ENCODE assay signal across 7 worm cellular contexts in genomic region chrX:2316205-2316604, ce11.
TF ChIP-seq lines count a peak whose summit lies in the region.

No protein-coding gene starts in this region.

TF ChIP-seq in whole organism, L1 larva, 84 proteins besides CTCF, POLR2A, EP300 and RAD21 (continues in another document):
- TF ChIP-seq nhr-47 (tag; optimal IDR thresholded peaks at IDR 0.05; lab: Kevin White, UChicago), result peak; percentile 42
- no peak for TF ChIP-seq fos-1 (tag; optimal IDR thresholded peaks at IDR 0.05; lab: Kevin White, UChicago)
- peak; percentile 25 for TF ChIP-seq lir-3 (tag; optimal IDR thresholded peaks at IDR 0.05; lab: Kevin White, UChicago; ENCODE audit: poor library complexity)
- no peak for TF ChIP-seq hlh-4 (tag; optimal IDR thresholded peaks at IDR 0.05; lab: Kevin White, UChicago)
- TF ChIP-seq elt-2 (tag; optimal IDR thresholded peaks at IDR 0.05; lab: Kevin White, UChicago), result peak; percentile 24
- no peak for TF ChIP-seq irx-1 (tag; optimal IDR thresholded peaks at IDR 0.05; lab: Kevin White, UChicago)
- TF ChIP-seq lin-35 (GFP tag; optimal IDR thresholded peaks at IDR 0.05; lab: Kevin White, UChicago), result peak in 1 of 2 experiments; percentile 50
- peak; percentile 11 for TF ChIP-seq xbp-1 (tag; optimal IDR thresholded peaks at IDR 0.05; lab: Kevin White, UChicago)
- TF ChIP-seq blmp-1 (tag; optimal IDR thresholded peaks at IDR 0.05; lab: Kevin White, UChicago), result peak; percentile 42
- TF ChIP-seq nhr-90 (tag; optimal IDR thresholded peaks at IDR 0.05; lab: Kevin White, UChicago; ENCODE audit: poor library complexity), result peak; percentile 48
- TF ChIP-seq C16A3.4 (tag; optimal IDR thresholded peaks at IDR 0.05; lab: Kevin White, UChicago), result peak; percentile 36
- TF ChIP-seq snpc-4 (tag; optimal IDR thresholded peaks at IDR 0.05; lab: Kevin White, UChicago), result no peak

TF ChIP-seq in whole organism, L2 larva, 48 proteins besides CTCF, POLR2A, EP300 and RAD21 (continues in another document):
- no peak for TF ChIP-seq unc-62 (GFP tag; optimal IDR thresholded peaks at IDR 0.05; lab: Kevin White, UChicago)
- TF ChIP-seq alr-1 (tag; optimal IDR thresholded peaks at IDR 0.05; lab: Kevin White, UChicago), result no peak
- TF ChIP-seq nhr-25 (tag; optimal IDR thresholded peaks at IDR 0.05; lab: Kevin White, UChicago), result no peak
- TF ChIP-seq F13H6.1 (tag; optimal IDR thresholded peaks at IDR 0.05; lab: Kevin White, UChicago), result peak; percentile 2
- no peak for TF ChIP-seq lin-13 (GFP tag; optimal IDR thresholded peaks at IDR 0.05; lab: Kevin White, UChicago)
- TF ChIP-seq sma-9 (GFP tag; optimal IDR thresholded peaks at IDR 0.05; lab: Kevin White, UChicago), result peak; percentile 66
- no peak for TF ChIP-seq sma-9 (tag; optimal IDR thresholded peaks at IDR 0.05; lab: Kevin White, UChicago)
- no peak for TF ChIP-seq nhr-23 (tag; optimal IDR thresholded peaks at IDR 0.05; lab: Kevin White, UChicago)
- TF ChIP-seq fos-1 (tag; optimal IDR thresholded peaks at IDR 0.05; lab: Kevin White, UChicago), result no peak
- peak; percentile 12 for TF ChIP-seq gmeb-1 (tag; optimal IDR thresholded peaks at IDR 0.05; lab: Kevin White, UChicago)
- TF ChIP-seq nhr-12 (tag; optimal IDR thresholded peaks at IDR 0.05; lab: Kevin White, UChicago), result no peak
- no peak for TF ChIP-seq mdl-1 (tag; optimal IDR thresholded peaks at IDR 0.05; lab: Kevin White, UChicago)
- no peak for TF ChIP-seq mab-5 (tag; optimal IDR thresholded peaks at IDR 0.05; lab: Kevin White, UChicago)
- TF ChIP-seq ama-1 (optimal IDR thresholded peaks at IDR 0.05; lab: Kevin White, UChicago), result no peak

TF ChIP-seq in whole organism, L3 larva, 47 proteins besides CTCF, POLR2A, EP300 and RAD21:
- TF ChIP-seq mdl-1 (tag; optimal IDR thresholded peaks at IDR 0.05; lab: Kevin White, UChicago) (peak; percentile 35), aly-2 (tag; optimal IDR thresholded peaks at IDR 0.05; lab: Kevin White, UChicago) (no peak), pha-4 (tag; optimal IDR thresholded peaks at IDR 0.05; lab: Kevin White, UChicago) (peak; percentile 92)

TF ChIP-seq in whole organism, L4 larva, 104 proteins besides CTCF, POLR2A, EP300 and RAD21 (continues in another document):
- TF ChIP-seq unc-39 (tag; optimal IDR thresholded peaks at IDR 0.05; lab: Kevin White, UChicago), result no peak
- no peak for TF ChIP-seq F37D6.2 (tag; optimal IDR thresholded peaks at IDR 0.05; lab: Kevin White, UChicago)
- TF ChIP-seq lin-1 (GFP tag; IDR thresholded peaks at IDR 0.05; lab: Robert Waterston, UW), result no peak
- no peak for TF ChIP-seq tra-1 (GFP tag; IDR thresholded peaks at IDR 0.05; lab: Robert Waterston, UW)
- no peak for TF ChIP-seq madf-9 (GFP tag; conservative IDR thresholded peaks at IDR 0.05; lab: Robert Waterston, UW)
- no peak for TF ChIP-seq nhr-77 (tag; optimal IDR thresholded peaks at IDR 0.05; lab: Kevin White, UChicago)
- TF ChIP-seq mes-2 (tag; optimal IDR thresholded peaks at IDR 0.05; lab: Kevin White, UChicago; ENCODE audit: poor library complexity, severe bottlenecking), result no peak
- no peak for TF ChIP-seq duxl-1 (tag; optimal IDR thresholded peaks at IDR 0.05; lab: Kevin White, UChicago; ENCODE audit: poor library complexity)
- TF ChIP-seq gei-8 (GFP tag; optimal IDR thresholded peaks at IDR 0.05; lab: Kevin White, UChicago), result no peak
- TF ChIP-seq dve-1 (tag; optimal IDR thresholded peaks at IDR 0.05; lab: Kevin White, UChicago; ENCODE audit: insufficient read depth), result no peak
- no peak for TF ChIP-seq ceh-28 (tag; optimal IDR thresholded peaks at IDR 0.05; lab: Kevin White, UChicago)
- no peak for TF ChIP-seq snpc-4 (tag; optimal IDR thresholded peaks at IDR 0.05; lab: Kevin White, UChicago)
- no peak for TF ChIP-seq lin-29 (GFP tag; IDR thresholded peaks at IDR 0.05; lab: Robert Waterston, UW)
- TF ChIP-seq nhr-48 (tag; optimal IDR thresholded peaks at IDR 0.05; lab: Kevin White, UChicago), result no peak
- no peak for TF ChIP-seq set-16 (GFP tag; IDR thresholded peaks at IDR 0.05; lab: Robert Waterston, UW)
- TF ChIP-seq hif-1 (tag; optimal IDR thresholded peaks at IDR 0.05; lab: Kevin White, UChicago), result no peak
- no peak for TF ChIP-seq lin-13 (GFP tag; optimal IDR thresholded peaks at IDR 0.05; lab: Kevin White, UChicago)

TF ChIP-seq in whole organism, late embryonic, 69 proteins besides CTCF, POLR2A, EP300 and RAD21:
- TF ChIP-seq nhr-11 (tag; optimal IDR thresholded peaks at IDR 0.05; lab: Kevin White, UChicago) (no peak), T23F11.4 (GFP tag; optimal IDR thresholded peaks at IDR 0.05; lab: Kevin White, UChicago) (no peak), ama-1 (optimal IDR thresholded peaks at IDR 0.05; lab: Kevin White, UChicago) (no peak), hlh-30 (tag; optimal IDR thresholded peaks at IDR 0.05; lab: Kevin White, UChicago; ENCODE audit: insufficient read depth) (peak; percentile 51), eyg-1 (tag; optimal IDR thresholded peaks at IDR 0.05; lab: Kevin White, UChicago) (no peak), hlh-13 (GFP tag; optimal IDR thresholded peaks at IDR 0.05; lab: Kevin White, UChicago) (no peak), npax-4 (tag; optimal IDR thresholded peaks at IDR 0.05; lab: Kevin White, UChicago) (no peak), fkh-10 (GFP tag; optimal IDR thresholded peaks at IDR 0.05; lab: Kevin White, UChicago) (no peak)
TF ChIP-seq in whole organism, late embryonic: peak in this region for 1.

TF ChIP-seq in whole organism, mixed stage, embryonic, 35 proteins besides CTCF, POLR2A, EP300 and RAD21:
- TF ChIP-seq pha-4 (tag; optimal IDR thresholded peaks at IDR 0.05; lab: Kevin White, UChicago) (peak; percentile 21), mab-5 (tag; optimal IDR thresholded peaks at IDR 0.05; lab: Kevin White, UChicago) (no peak)

TF ChIP-seq in whole organism, young adult, 124 proteins besides CTCF, POLR2A, EP300 and RAD21:
- TF ChIP-seq hsf-1 (GFP tag; IDR thresholded peaks at IDR 0.05; lab: Robert Waterston, UW), result 0 out of 2 replicates have a peak, but pooled peaks have one; percentile 31
- no peak for TF ChIP-seq efl-1 (GFP tag; optimal IDR thresholded peaks at IDR 0.05; lab: Kevin White, UChicago)
- peak; percentile 35; the same call in 1 of the 2 replicates for TF ChIP-seq hmg-1.2 (GFP tag; IDR thresholded peaks at IDR 0.05; lab: Robert Waterston, UW)
- TF ChIP-seq attf-6 (GFP tag; IDR thresholded peaks at IDR 0.05; lab: Robert Waterston, UW), result no peak
